Worm (Caenorhabditis elegans) whole organism, dauer: ENCODE measurements around the gene F59B2.8.

Experiments used
- unc-62 ChIP-seq: sonication (generic microtip); optimal IDR thresholded peaks from 2 replicates; lab custom pipeline; 2017; ENCODE audit warnings: missing biosample characterization, missing genetic modification reagents, missing genetic modification characterization

Gene F59B2.8

DNA sequence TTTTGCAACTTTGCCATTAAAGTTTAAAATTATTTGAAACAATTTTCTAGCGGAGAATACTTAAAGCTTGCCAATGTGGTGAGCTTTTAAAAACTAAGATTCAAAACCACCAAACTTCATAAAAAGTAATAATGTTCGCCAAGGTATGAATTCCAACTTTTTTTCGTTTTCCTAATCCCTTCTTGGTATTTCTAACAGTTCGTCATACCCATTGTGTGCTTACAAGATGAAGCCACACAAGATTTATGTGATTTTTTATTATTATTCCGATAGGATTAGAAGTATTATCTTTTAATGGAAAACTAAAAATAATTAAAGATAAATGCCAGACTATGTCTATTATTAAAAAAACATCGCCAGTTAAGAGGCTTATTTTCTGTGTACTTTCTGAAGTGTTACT, 21.9 kb downstream of the F59B2.8 start:
- no peak for TF ChIP-seq unc-62 (GFP tag; lab: Kevin White, UChicago)

DNA sequence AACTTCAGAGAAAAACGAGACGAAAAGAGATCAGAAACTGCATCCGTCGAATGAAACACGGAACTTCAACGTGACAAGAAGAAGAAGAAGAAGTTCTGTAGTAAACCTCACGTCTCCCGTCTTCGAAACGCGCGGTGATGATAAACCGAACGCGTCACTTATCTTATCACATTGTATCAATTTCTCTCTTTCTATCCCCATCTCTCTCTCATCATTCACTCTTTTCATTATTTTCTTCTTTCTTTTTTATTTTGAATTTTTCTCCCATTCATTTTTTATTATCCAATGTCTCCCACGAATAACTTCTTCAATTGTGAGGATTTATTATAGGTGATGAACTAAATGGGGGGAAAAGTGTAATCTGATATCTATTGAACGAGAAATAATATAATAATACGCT, 23.1 kb downstream of the F59B2.8 start:
- no peak for TF ChIP-seq unc-62 (GFP tag; lab: Kevin White, UChicago)

DNA sequence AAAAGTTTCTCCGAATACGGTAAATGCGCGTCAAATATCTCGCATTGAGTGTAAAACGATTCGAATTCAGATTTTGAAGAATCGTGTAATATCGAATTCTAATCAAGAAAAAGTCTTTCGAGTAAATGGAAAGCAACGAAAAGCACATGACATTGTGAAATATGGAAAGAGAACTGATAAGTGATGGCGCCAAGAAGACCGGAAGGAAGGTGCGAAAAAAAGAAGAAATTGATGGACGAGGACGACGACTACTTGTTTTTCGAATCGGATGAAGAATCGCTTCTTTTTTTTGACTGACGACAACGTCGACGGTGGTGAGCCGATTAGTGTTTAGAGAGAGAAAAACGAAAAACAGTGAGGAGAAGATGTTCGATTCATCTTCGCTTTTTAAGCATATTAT, 24.0 kb downstream of the F59B2.8 start:
- TF ChIP-seq unc-62 (GFP tag; lab: Kevin White, UChicago): no peak

ce11 chrIII:8985461-8985860, 24.5 kb downstream of the F59B2.8 start:
- no peak for TF ChIP-seq unc-62 (GFP tag; lab: Kevin White, UChicago)

ce11 chrIII:8984960-8985359, 25.0 kb downstream of the F59B2.8 start:
- no peak for TF ChIP-seq unc-62 (GFP tag; lab: Kevin White, UChicago)

DNA sequence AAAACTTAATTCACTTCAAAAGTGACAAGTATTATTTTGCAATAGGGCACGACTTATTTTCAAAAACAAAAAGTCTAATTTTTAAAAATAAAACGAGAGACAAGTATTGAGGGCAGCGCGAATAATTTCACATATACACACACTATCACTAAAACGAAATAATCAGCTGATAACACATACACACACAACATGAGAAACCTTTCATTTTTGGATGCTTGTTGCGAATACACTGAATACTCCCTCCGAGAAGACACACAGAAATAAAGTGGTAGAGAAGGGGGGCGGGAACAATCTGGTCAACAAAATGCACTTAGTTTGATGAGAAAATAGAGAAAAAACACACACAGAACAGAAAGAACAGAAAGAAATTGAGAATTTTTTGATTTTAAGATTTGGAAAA, 25.6 kb downstream of the F59B2.8 start:
- no peak for TF ChIP-seq unc-62 (GFP tag; lab: Kevin White, UChicago)

- no peak for TF ChIP-seq unc-62 (GFP tag; lab: Kevin White, UChicago)
These were observed 26.2 kb downstream of the F59B2.8 start for ce11 chrIII:8983811-8984210.

DNA sequence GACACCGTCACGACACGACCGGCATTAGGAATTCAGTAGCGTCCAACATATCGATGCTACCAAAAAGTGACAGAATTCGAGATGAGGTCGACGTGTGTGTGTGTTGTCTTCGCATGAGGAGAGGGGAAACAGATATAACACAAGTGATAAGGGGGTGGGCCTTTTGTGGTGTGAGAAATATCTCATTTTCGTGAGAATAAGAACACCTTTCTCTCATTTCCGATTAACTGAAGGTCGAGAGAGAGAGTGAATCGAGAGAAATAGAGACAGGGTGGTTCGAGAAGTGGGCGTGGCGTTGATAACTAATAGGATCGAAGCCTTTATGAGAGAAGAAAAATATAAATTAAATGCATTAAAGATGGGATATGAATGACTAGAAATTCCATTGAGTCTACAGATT, 26.9 kb downstream of the F59B2.8 start:
- no peak for TF ChIP-seq unc-62 (GFP tag; lab: Kevin White, UChicago)

- no peak for TF ChIP-seq unc-62 (GFP tag; lab: Kevin White, UChicago)
These were observed 28.0 kb downstream of the F59B2.8 start, which contains the start of gene pde-2 for ce11 chrIII:8981847-8982479. Gene pde-2 (minus strand): TSS chrIII:8981897.

DNA sequence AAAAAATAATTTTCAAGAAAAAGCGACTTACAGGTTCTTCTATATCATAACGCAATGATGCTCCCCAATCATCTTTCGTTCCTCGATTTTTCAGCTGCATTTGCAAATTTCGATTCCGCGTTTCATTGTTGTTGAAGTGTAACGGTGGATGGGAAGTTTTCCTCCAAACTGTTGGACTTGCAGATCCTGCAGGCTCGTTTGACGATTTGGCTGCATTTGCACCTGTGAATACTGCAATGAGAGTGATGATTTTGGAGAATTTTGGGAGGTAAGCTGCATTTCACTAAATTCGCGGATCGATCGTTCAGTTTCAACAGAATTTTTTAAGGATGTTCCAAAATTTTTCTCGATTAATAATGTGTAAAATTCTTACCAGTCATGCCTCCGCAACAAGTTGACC, 29.1 kb downstream of the F59B2.8 start:
- no peak for TF ChIP-seq unc-62 (GFP tag; lab: Kevin White, UChicago)

DNA sequence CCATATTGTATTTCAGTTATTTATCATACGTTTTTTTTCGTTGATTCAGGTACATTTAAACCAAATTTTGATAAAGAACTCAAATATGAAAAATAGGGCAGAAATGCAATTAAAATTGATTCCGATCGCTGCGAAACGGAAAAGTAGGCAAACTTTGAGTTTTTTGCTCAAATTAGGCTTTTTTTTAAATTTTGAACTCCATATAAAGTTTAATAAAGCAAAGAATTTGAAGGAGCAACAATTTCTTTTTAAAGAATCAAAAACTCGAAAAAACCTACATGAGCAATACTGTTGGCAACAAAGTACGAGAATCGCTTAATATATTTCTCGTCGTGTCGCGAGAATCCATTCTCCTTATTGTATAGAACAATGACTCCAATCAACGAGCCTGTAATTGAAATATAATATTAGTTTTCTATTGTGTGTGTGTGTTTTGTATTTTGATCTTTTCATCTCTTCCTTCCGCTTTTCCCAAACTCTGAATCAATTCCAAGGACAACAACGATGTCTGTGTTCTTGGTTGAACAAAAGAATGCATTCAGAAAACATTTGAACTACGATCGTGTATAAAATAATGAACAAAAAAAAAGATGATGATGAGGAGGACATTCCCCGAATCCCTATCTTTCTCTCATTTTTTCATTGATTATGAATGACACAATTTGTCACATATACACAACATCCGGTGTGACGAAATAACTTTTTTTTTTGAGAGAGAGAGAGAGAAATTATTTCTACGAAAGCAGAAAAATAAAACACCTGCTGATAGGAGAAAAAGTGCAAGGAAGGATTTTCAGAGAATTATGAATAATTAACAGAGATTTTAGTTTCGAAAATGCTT, 31.3 kb downstream of the F59B2.8 start:
- TF ChIP-seq unc-62 (GFP tag; lab: Kevin White, UChicago): no peak

ce11 chrIII:8974835-8975234, 35.2 kb downstream of the F59B2.8 start:
- TF ChIP-seq unc-62 (GFP tag; lab: Kevin White, UChicago): no peak

DNA sequence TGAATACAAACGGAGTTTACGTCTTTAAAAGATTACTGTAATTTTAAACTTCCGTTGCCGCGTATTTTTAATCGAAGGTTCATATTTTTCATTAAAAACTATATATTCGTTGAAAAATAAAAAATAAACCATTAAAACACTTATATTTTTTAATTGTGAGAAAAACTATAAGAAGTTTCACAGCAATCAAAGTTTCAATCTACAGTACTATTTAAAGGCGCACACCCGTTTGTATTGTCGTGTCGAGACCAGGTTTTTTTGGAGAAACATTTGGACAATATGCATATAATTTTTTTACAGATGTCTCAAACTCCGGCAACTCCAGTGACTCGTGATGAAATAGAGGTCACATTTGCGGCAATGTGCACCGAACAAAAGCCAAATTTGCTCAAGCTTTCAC, 36.2 kb downstream of the F59B2.8 start, which contains the start of gene R08D7.5:
Gene R08D7.5 (plus strand): TSS at position 301 of the 400 bp plus-strand sequence.
- TF ChIP-seq unc-62 (GFP tag; lab: Kevin White, UChicago): no peak

DNA sequence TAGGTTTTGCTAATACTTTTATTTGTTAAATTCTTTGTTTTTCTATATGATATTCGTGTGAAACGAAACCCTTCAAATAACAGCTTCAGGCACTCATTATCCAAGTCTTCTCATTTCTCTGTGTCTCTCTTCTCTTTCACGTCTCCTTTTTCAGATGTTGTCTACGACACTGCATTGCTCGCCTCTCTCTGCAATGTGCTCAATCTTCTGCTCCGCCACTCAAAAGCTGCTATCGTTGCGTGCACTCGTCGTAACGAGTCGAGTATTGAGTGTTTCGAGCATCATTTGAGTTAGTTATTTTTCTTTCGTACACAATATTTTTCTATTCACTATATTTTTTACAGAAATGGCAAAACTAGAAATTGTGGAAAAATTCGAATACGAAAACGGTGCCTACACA, 36.8 kb downstream of the F59B2.8 start:
- no peak for TF ChIP-seq unc-62 (GFP tag; lab: Kevin White, UChicago)

DNA sequence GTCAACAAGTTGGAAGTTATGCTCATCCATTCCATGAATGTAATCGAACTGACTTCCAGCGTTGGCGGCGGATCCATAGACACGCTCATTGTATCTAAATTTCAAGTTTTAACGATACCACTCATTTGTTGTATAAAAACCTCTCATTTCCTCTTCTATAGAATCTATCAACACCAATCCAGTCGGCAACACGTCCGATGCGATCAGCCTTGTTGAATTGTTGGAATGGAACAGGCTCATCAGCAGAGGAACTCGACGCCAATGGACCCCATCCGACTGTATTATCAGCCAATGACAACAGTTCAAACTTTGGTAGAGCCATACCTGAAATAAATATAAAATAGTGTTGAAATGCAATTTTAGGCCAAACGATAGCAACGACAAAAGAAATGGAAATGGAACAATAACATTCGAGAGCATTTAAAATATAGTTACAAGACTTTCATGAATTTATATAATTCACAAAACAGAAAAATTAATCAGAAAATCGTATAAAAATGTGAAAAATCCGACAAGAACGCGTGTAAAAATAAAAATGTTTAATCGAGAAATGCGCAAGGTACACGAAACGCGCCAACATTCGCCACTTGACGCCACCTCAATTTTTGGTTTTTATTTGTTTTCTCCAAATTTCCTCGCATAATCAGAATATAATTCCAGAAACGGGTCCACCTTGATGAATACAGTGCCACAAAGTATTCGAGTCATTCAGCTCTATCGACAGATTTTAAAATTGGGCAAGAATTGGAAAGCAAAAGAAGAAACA, 38.6 kb downstream of the F59B2.8 start, which contains the start of the genes eif-3.D and R08D7.4:
Gene eif-3.D (minus strand): TSS at position 324 of the 766 bp plus-strand sequence.
Gene R08D7.4 (plus strand): TSS at position 638 of the 766 bp plus-strand sequence.
- TF ChIP-seq unc-62 (GFP tag; lab: Kevin White, UChicago): no peak

DNA sequence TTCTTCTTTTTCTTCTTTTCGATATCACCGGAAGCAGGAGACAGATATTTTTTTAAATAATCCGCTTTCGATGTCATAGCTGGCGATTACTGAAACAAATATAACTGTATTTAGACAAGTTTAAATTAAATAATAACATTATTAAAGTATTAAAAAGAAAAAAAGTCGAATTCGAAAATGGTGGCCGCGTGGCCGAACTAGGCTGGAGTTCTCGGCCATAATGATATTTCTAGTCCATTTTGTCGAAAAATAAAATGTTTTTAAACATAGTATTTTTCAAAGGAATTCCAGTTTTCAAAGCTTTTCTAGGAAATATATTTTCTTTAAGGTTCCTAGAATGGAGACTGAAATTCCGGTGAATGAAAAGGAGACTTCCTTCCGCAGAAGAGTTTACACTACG, 42.4 kb downstream of the F59B2.8 start, which contains the start of the genes bud-13 and rpap-2:
Gene bud-13 (minus strand): TSS at position 89 of the 400 bp plus-strand sequence.
Gene rpap-2 (plus strand): TSS at position 329 of the 400 bp plus-strand sequence.
- no peak for TF ChIP-seq unc-62 (GFP tag; lab: Kevin White, UChicago)
